Fruit fly (Drosophila melanogaster) Kc167 (cell line): ENCODE measurements around the gene CG34025.

Experiments
- Sin3A ChIP-seq: fragments of >200 bp; optimal IDR thresholded peaks from 2 replicates; lab custom pipeline; 2018; ENCODE audit warnings: missing external identifiers
- h ChIP-seq: fragments of >200 bp; optimal IDR thresholded peaks from 3 replicates; lab custom pipeline; 2018; ENCODE audit warnings: missing external identifiers
- insv ChIP-seq: fragments of >200 bp; optimal IDR thresholded peaks from 3 replicates; lab custom pipeline; 2018; ENCODE audit warnings: missing external identifiers
- psq ChIP-seq: fragments of >200 bp; optimal IDR thresholded peaks from 2 replicates; lab custom pipeline; 2017; ENCODE audit warnings: missing external identifiers
- ttk ChIP-seq: sonication (Bioruptor generic); optimal IDR thresholded peaks from 2 replicates; lab custom pipeline; 2017; ENCODE audit warnings: missing external identifiers

DNA sequence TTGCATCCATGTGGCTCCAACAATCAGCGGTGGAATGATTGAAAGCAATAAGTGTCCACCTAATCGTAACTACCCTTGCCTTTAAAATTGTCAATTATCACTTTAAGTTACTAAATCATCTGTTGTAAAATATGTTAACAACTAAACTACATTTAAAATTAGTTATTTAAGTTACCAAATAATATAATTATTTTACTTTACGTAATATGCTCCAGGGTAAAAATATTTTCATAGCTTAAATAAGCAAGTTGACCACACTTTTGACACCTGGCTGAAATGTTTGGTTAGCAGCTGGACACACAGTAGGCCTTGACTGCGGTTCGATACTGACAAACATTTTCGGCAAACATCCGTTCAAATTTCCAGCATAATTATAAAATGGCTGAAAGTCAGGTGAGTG is 34.0 kb upstream of the CG34025 start, which contains the start of gene CG2113:
- no peak for TF ChIP-seq insv
- no peak for TF ChIP-seq psq (lab: Kevin White, UChicago)
- TF ChIP-seq h (lab: Kevin White, UChicago): no peak
- no peak for TF ChIP-seq ttk (lab: Kevin White, UChicago)
- TF ChIP-seq Sin3A: no peak
